Worm (Caenorhabditis elegans): ENCODE results near the gene pfd-1.

DNA sequence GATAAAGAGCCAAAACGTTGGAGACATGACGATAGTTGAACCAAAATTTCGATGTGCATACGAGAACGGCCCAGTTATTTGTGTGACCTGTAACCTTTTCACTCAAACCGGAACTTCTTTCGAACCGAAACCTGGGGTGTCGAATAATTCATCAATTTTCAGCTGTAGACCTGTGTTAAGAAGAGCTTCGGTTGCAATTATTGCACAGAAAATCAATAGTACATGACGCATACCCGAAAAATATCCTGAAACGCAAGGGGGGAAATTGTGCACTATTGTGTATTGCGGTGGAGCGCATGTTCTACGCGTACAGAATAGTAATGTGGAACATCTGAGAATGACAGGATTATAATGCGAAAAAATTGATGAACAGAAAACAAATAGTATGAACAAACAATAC, 40.1 kb upstream of the pfd-1 start, which contains the start of gene pigk-1:
- TF ChIP-seq nhr-19 (GFP tag; conservative IDR thresholded peaks at IDR 0.05) (0 out of 2 replicates have a peak, but pooled peaks have one; percentile 6), blmp-1 (tag; optimal IDR thresholded peaks at IDR 0.05) (no peak), pqm-1 (tag; optimal IDR thresholded peaks at IDR 0.05) (no peak), fkh-10 (GFP tag; optimal IDR thresholded peaks at IDR 0.05) (no peak), ztf-11 (tag; optimal IDR thresholded peaks at IDR 0.05) (no peak), alr-1 (tag; optimal IDR thresholded peaks at IDR 0.05; ENCODE audit: borderline replicate concordance) (no peak), lsy-2 (tag; optimal IDR thresholded peaks at IDR 0.05) (peak in 1 of 2 experiments; percentile 37), unc-62 (GFP tag; optimal IDR thresholded peaks at IDR 0.05) (no peak), jun-1 (tag; optimal IDR thresholded peaks at IDR 0.05) (no peak), zag-1 (tag; optimal IDR thresholded peaks at IDR 0.05) (no peak)

All from whole organism, L1 larva.